Worm (Caenorhabditis elegans): ENCODE measurements around the gene bgnt-1.1.

- TF ChIP-seq W03F9.2 (tag; optimal IDR thresholded peaks at IDR 0.05) = no peak
- no peak for TF ChIP-seq him-1 (tag; optimal IDR thresholded peaks at IDR 0.05)
- no peak for TF ChIP-seq dao-5 (tag; optimal IDR thresholded peaks at IDR 0.05)
These were observed 48.5 kb downstream of the bgnt-1.1 start, which contains the start of gene cal-4 for ce11 chrIV:10521106-10521505.
